Worm (Caenorhabditis elegans): Measurements from ENCODE around the gene H03G16.5.

DNA sequence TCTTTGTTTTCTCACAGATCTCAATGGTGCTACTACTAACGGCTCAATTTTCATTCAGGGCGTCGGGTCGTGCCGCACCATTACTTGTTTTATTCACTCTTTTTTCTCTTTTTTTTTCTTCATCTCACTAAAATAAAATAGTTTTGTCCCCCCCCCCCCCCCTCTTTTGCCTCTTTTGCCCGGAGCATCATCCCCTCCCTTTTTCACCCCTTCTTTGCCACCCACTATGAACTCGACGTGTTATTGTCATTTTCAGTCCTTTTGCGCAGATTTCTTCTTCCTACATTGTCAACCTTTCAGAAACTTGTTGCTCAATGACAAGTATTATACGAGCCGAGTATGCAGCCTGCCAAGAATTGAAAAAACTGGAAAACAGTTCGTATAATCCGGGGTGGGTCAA is 30.6 kb downstream of the H03G16.5 start, which contains the start of gene seb-3:
- TF ChIP-seq ceh-9 (tag; optimal IDR thresholded peaks at IDR 0.05) (no peak), pqm-1 (tag; optimal IDR thresholded peaks at IDR 0.05) (no peak), unc-55 (GFP tag; optimal IDR thresholded peaks at IDR 0.05) (no peak), ama-1 (optimal IDR thresholded peaks at IDR 0.05) (no peak), sox-4 (tag; optimal IDR thresholded peaks at IDR 0.05) (no peak)

All from whole organism, late embryonic.